Worm (Caenorhabditis elegans): ENCODE data around the gene metr-1.

- TF ChIP-seq zag-1 (tag; optimal IDR thresholded peaks at IDR 0.05) (no peak), nhr-237 (tag; optimal IDR thresholded peaks at IDR 0.05) (no peak), unc-62 (GFP tag; optimal IDR thresholded peaks at IDR 0.05) (no peak), nhr-28 (tag; optimal IDR thresholded peaks at IDR 0.05) (no peak), nhr-23 (tag; optimal IDR thresholded peaks at IDR 0.05) (no peak), ceh-82 (tag; optimal IDR thresholded peaks at IDR 0.05) (no peak), tbx-2 (tag; optimal IDR thresholded peaks at IDR 0.05) (no peak), nhr-12 (tag; optimal IDR thresholded peaks at IDR 0.05) (no peak)
Measured at ce11 chrII:10945446-10945845, 19.1 kb downstream of the metr-1 start.
